Worm (Caenorhabditis elegans) whole organism, young adult: ENCODE measurements around the gene sri-77.

Source experiments
- B0019.2 ChIP-seq: fragments of 200-800 bp; sonication (Bioruptor generic); conservative IDR thresholded peaks from 2 replicates; pipeline ENCODE4 v1.3.6; 2022; ENCODE audit warnings: missing genetic modification reagents, missing genetic modification characterization, missing compliant biosample characterization
- B0035.1 ChIP-seq: sonication (generic microtip); optimal IDR thresholded peaks from 2 replicates; lab custom pipeline; 2016; ENCODE audit warnings: missing genetic modification characterization, mild to moderate bottlenecking, missing compliant biosample characterization, missing genotype, missing genetic modification reagents
- D2030.7 ChIP-seq: fragments of 200-800 bp; sonication (Bioruptor generic); IDR thresholded peaks from 2 replicates; pipeline ENCODE4 v1.3.6; 2022; ENCODE audit warnings: missing genetic modification reagents, missing genetic modification characterization, missing compliant biosample characterization
- F22D6.2 ChIP-seq: sonication (generic microtip); optimal IDR thresholded peaks from 2 replicates; lab custom pipeline; 2016; ENCODE audit warnings: mild to moderate bottlenecking, missing genetic modification characterization, missing compliant biosample characterization
- F57C9.4 ChIP-seq: sonication (generic microtip); optimal IDR thresholded peaks from 2 replicates; lab custom pipeline; 2017; ENCODE audit warnings: mild to moderate bottlenecking, missing genetic modification characterization, missing compliant biosample characterization
- Y95B8A.8 ChIP-seq: fragments of 200-800 bp; sonication (Bioruptor generic); IDR thresholded peaks from 2 replicates; pipeline ENCODE4 v1.3.6; 2022; ENCODE audit warnings: missing genetic modification reagents, missing genetic modification characterization, missing compliant biosample characterization
- attf-5 ChIP-seq: fragments of 200-800 bp; sonication (Bioruptor generic); optimal IDR thresholded peaks from 2 replicates; lab custom pipeline; 2018; ENCODE audit warnings: mild to moderate bottlenecking, missing genetic modification characterization, missing compliant biosample characterization
- bed-2 ChIP-seq: fragments of 200-800 bp; sonication (Bioruptor generic); IDR thresholded peaks from 2 replicates; pipeline ENCODE4 v1.3.6; 2022; ENCODE audit warnings: missing genetic modification reagents, missing genetic modification characterization, missing compliant biosample characterization
- ceh-91 ChIP-seq: fragments of 200-800 bp; sonication (Bioruptor generic); IDR thresholded peaks from 2 replicates; pipeline ENCODE4 v1.3.6; 2022; ENCODE audit warnings: missing genetic modification reagents, missing genetic modification characterization, missing compliant biosample characterization
- chd-7 ChIP-seq: sonication (generic microtip); optimal IDR thresholded peaks from 2 replicates; lab custom pipeline; 2016; ENCODE audit warnings: mild to moderate bottlenecking, missing genetic modification characterization, moderate library complexity, missing compliant biosample characterization
- dox-1 ChIP-seq: fragments of 200-800 bp; sonication (Bioruptor generic); IDR thresholded peaks from 2 replicates; pipeline ENCODE4 v1.3.6; 2022; ENCODE audit warnings: missing genetic modification reagents, missing genetic modification characterization, missing compliant biosample characterization
- egl-44 ChIP-seq: fragments of 200-800 bp; sonication (Bioruptor generic); IDR thresholded peaks from 2 replicates; pipeline ENCODE4 v1.3.6; 2022; ENCODE audit warnings: missing genetic modification reagents, missing genetic modification characterization, missing compliant biosample characterization
- egrh-3 ChIP-seq: fragments of 200-800 bp; sonication (Bioruptor generic); IDR thresholded peaks from 2 replicates; pipeline ENCODE4 v1.3.6; 2022; ENCODE audit warnings: missing genetic modification reagents, missing genetic modification characterization, missing compliant biosample characterization
- ets-4 ChIP-seq: fragments of 200-800 bp; sonication (Bioruptor generic); optimal IDR thresholded peaks from 2 replicates; lab custom pipeline; 2018; ENCODE audit warnings: mild to moderate bottlenecking, missing genetic modification characterization, missing compliant biosample characterization
- fkh-3 ChIP-seq: sonication (generic microtip); optimal IDR thresholded peaks from 2 replicates; lab custom pipeline; 2016; ENCODE audit warnings: mild to moderate bottlenecking, missing genetic modification characterization, missing compliant biosample characterization
- hlh-26 ChIP-seq: fragments of 200-800 bp; sonication (Bioruptor generic); conservative IDR thresholded peaks from 2 replicates; pipeline ENCODE4 v1.3.6; 2022; ENCODE audit warnings: missing genetic modification reagents, missing genetic modification characterization, missing compliant biosample characterization
- hmg-1.2 ChIP-seq: fragments of 200-800 bp; sonication (Bioruptor generic); IDR thresholded peaks from 2 replicates; pipeline ENCODE4 v1.3.6; 2022; ENCODE audit warnings: missing genetic modification reagents, missing genetic modification characterization, missing compliant biosample characterization
- hmg-20 ChIP-seq: fragments of 200-800 bp; sonication (Bioruptor generic); IDR thresholded peaks from 2 replicates; pipeline ENCODE4 v1.3.6; 2022; ENCODE audit warnings: missing genetic modification reagents, missing genetic modification characterization, missing compliant biosample characterization
- hrde-1 ChIP-seq: sonication (generic microtip); optimal IDR thresholded peaks from 2 replicates; lab custom pipeline; 2016; ENCODE audit warnings: missing genetic modification characterization, mild to moderate bottlenecking, missing compliant biosample characterization, moderate library complexity, missing genotype, missing genetic modification reagents, borderline replicate concordance
- hsf-1 ChIP-seq: fragments of 200-800 bp; sonication (Bioruptor generic); IDR thresholded peaks from 2 replicates; pipeline ENCODE4 v1.3.6; 2022; ENCODE audit warnings: missing genetic modification reagents, missing genetic modification characterization, missing compliant biosample characterization
- lag-1 ChIP-seq: fragments of 200-800 bp; sonication (Bioruptor generic); IDR thresholded peaks from 2 replicates; pipeline ENCODE4 v1.3.6; 2022; ENCODE audit warnings: missing genetic modification reagents, missing genetic modification characterization, missing compliant biosample characterization
- let-526 ChIP-seq: fragments of 200-800 bp; sonication (Bioruptor generic); IDR thresholded peaks from 2 replicates; pipeline ENCODE4 v1.3.6; 2022; ENCODE audit warnings: missing genetic modification reagents, missing genetic modification characterization, missing compliant biosample characterization
- lin-40 ChIP-seq: sonication (generic microtip); optimal IDR thresholded peaks from 2 replicates; lab custom pipeline; 2016; ENCODE audit warnings: missing genetic modification characterization, mild to moderate bottlenecking, missing compliant biosample characterization, missing genotype, missing genetic modification reagents
- lin-54 ChIP-seq: fragments of 200-800 bp; sonication (Bioruptor generic); optimal IDR thresholded peaks from 2 replicates; lab custom pipeline; 2018; ENCODE audit warnings: mild to moderate bottlenecking, missing genetic modification characterization, missing compliant biosample characterization
- lir-1 ChIP-seq: fragments of 200-800 bp; sonication (Bioruptor generic); conservative IDR thresholded peaks from 2 replicates; pipeline ENCODE4 v1.3.6; 2022; ENCODE audit warnings: missing genetic modification reagents, missing genetic modification characterization, missing compliant biosample characterization
- mcd-1 ChIP-seq: fragments of 200-800 bp; sonication (Bioruptor generic); IDR thresholded peaks from 2 replicates; pipeline ENCODE4 v1.3.6; 2022; ENCODE audit warnings: missing genetic modification reagents, missing genetic modification characterization, missing compliant biosample characterization
- mxl-1 ChIP-seq: sonication (generic microtip); optimal IDR thresholded peaks from 2 replicates; lab custom pipeline; 2016; ENCODE audit warnings: missing genetic modification characterization, missing compliant biosample characterization
- nhr-27 ChIP-seq: fragments of 200-800 bp; sonication (Bioruptor generic); optimal IDR thresholded peaks from 2 replicates; lab custom pipeline; 2018; ENCODE audit warnings: mild to moderate bottlenecking, missing genetic modification characterization, moderate library complexity, missing compliant biosample characterization
- pbrm-1 ChIP-seq: fragments of 200-800 bp; sonication (Bioruptor generic); IDR thresholded peaks from 2 replicates; pipeline ENCODE4 v1.3.6; 2022; ENCODE audit warnings: missing genetic modification reagents, missing genetic modification characterization, missing compliant biosample characterization
- pha-4 ChIP-seq: fragments of 150-350 bp; sonication (generic microtip); optimal IDR thresholded peaks from 2 replicates; lab custom pipeline; 2014; ENCODE audit warnings: missing biosample characterization, missing genetic modification reagents, missing genetic modification characterization
- rec-8 ChIP-seq, 2 experiments: sonication (generic microtip); optimal IDR thresholded peaks; 2 replicates each; lab custom pipeline; 2016; ENCODE audit warnings: mild to moderate bottlenecking in 2 of 2, missing genetic modification characterization in 2 of 2, missing genetic modification reagents in 2 of 2, missing genotype in 2 of 2, missing biosample characterization in 1 of 2, missing compliant biosample characterization in 1 of 2, moderate library complexity in 1 of 2
- rpc-1 ChIP-seq, 2 experiments: fragments of 150-350 bp in 1 of 2; sonication (generic microtip) in 1 of 2; optimal IDR thresholded peaks; 2 replicates each; lab custom pipeline; 2014 to 2018; ENCODE audit warnings: missing biosample characterization in 1 of 2, missing genetic modification characterization in 1 of 2, missing genetic modification reagents in 1 of 2, missing genotype in 1 of 2
- snpc-1.3 ChIP-seq: sonication (generic microtip); optimal IDR thresholded peaks from 2 replicates; lab custom pipeline; 2017; ENCODE audit warnings: missing genetic modification characterization, mild to moderate bottlenecking, missing compliant biosample characterization, antibody characterized with exemption, moderate library complexity, missing genotype, missing genetic modification reagents; ENCODE audit not compliant: insufficient read depth
- zfh-2 ChIP-seq: fragments of 200-800 bp; sonication (Bioruptor generic); conservative IDR thresholded peaks from 2 replicates; pipeline ENCODE4 v1.3.6; 2022; ENCODE audit warnings: missing genetic modification reagents, missing genetic modification characterization, missing compliant biosample characterization
- zim-3 ChIP-seq: sonication (generic microtip); optimal IDR thresholded peaks from 2 replicates; lab custom pipeline; 2017; ENCODE audit warnings: mild to moderate bottlenecking, missing genetic modification characterization, moderate library complexity, missing compliant biosample characterization
- ztf-3 ChIP-seq: fragments of 200-800 bp; sonication (Bioruptor generic); optimal IDR thresholded peaks from 2 replicates; lab custom pipeline; 2018; ENCODE audit warnings: mild to moderate bottlenecking, missing genetic modification characterization, missing compliant biosample characterization

Gene sri-77

ce11 chrII:2628401-2628800, 23.2 kb upstream of the sri-77 start (continued):
- 0 out of 2 replicates have a peak, but pooled peaks have one; percentile 22 for TF ChIP-seq mcd-1 (GFP tag; lab: Robert Waterston, UW)
- no peak for TF ChIP-seq rec-8 (tag; optimal IDR thresholded peaks at IDR 0.05; lab: Kevin White, UChicago)
- TF ChIP-seq pbrm-1 = no peak
- TF ChIP-seq B0035.1 (tag; lab: Kevin White, UChicago) = no peak
- TF ChIP-seq attf-5 (GFP tag; lab: Kevin White, UChicago) = no peak
- TF ChIP-seq rpc-1 (optimal IDR thresholded peaks at IDR 0.05; lab: Kevin White, UChicago) = no peak
- no peak for TF ChIP-seq rpc-1 (tag; optimal IDR thresholded peaks at IDR 0.05; lab: Kevin White, UChicago)
- no peak for TF ChIP-seq nhr-27 (tag; lab: Kevin White, UChicago)
- TF ChIP-seq zfh-2 = peak; percentile 85
- TF ChIP-seq ets-4 = no peak
- TF ChIP-seq, all 124 proteins: peak for 4

- TF ChIP-seq pbrm-1 (no peak), hmg-1.2 (GFP tag; lab: Robert Waterston, UW) (no peak), egl-44 (no peak), fkh-3 (no peak), F22D6.2 (tag; lab: Kevin White, UChicago) (no peak), bed-2 (GFP tag; lab: Robert Waterston, UW) (no peak), lag-1 (no peak), lin-54 (GFP tag; lab: Kevin White, UChicago) (no peak), lir-1 (GFP tag; lab: Robert Waterston, UW) (no peak), pha-4 (tag; lab: Kevin White, UChicago) (no peak), nhr-27 (tag; lab: Kevin White, UChicago) (no peak), let-526 (GFP tag; lab: Robert Waterston, UW) (no peak), hsf-1 (GFP tag; lab: Robert Waterston, UW) (no peak), mxl-1 (tag; lab: Kevin White, UChicago) (no peak), hlh-26 (GFP tag; lab: Robert Waterston, UW) (no peak), chd-7 (tag; lab: Kevin White, UChicago) (peak; percentile 4), D2030.7 (GFP tag; lab: Robert Waterston, UW) (no peak), Y95B8A.8 (GFP tag; lab: Robert Waterston, UW) (no peak), lin-40 (tag; lab: Kevin White, UChicago) (no peak), zim-3 (tag; lab: Kevin White, UChicago) (no peak), zfh-2 (peak; percentile 91), snpc-1.3 (tag; lab: Kevin White, UChicago) (no peak), ceh-91 (no peak), ztf-3 (GFP tag; lab: Kevin White, UChicago) (no peak), rec-8 (tag; optimal IDR thresholded peaks at IDR 0.05; lab: Kevin White, UChicago) (no peak), hrde-1 (tag; lab: Kevin White, UChicago) (no peak), dox-1 (GFP tag; lab: Robert Waterston, UW) (0 out of 2 replicates have a peak, but pooled peaks have one; percentile 26), egrh-3 (GFP tag; lab: Robert Waterston, UW) (peak; percentile 87; the same call in 1 of the 2 replicates), hmg-20 (GFP tag; lab: Robert Waterston, UW) (no peak), F57C9.4 (tag; lab: Kevin White, UChicago) (no peak), B0019.2 (GFP tag; lab: Robert Waterston, UW) (no peak)
These were observed 22.1 kb upstream of the sri-77 start, which contains the start of gene sri-71 for ce11 chrII:2627154-2627799. Gene sri-71, plus strand, starts transcription at chrII:2627749.
